Fruit fly (Drosophila melanogaster) S2 (cell line): ENCODE measurements around the gene CG7025.

Experiments
- CG8478 ChIP-seq: fragments of >200 bp; optimal IDR thresholded peaks from 2 replicates; lab custom pipeline; 2018
- CTCF ChIP-seq, 2 experiments: fragments of >200 bp; optimal IDR thresholded peaks; 2 replicates each; lab custom pipeline; 2018

dm6 chr2L:7702383-7703188, 10.1 kb upstream of the CG7025 start, which contains the start of gene Tep3:
- TF ChIP-seq CG8478 (lab: Kevin White, UChicago), result no peak
- no peak for TF ChIP-seq CTCF (optimal IDR thresholded peaks at IDR 0.05; lab: Kevin White, UChicago)
